Fruit fly (Drosophila melanogaster): ENCODE results near the gene Gr10b.

Gene Gr10b

DNA sequence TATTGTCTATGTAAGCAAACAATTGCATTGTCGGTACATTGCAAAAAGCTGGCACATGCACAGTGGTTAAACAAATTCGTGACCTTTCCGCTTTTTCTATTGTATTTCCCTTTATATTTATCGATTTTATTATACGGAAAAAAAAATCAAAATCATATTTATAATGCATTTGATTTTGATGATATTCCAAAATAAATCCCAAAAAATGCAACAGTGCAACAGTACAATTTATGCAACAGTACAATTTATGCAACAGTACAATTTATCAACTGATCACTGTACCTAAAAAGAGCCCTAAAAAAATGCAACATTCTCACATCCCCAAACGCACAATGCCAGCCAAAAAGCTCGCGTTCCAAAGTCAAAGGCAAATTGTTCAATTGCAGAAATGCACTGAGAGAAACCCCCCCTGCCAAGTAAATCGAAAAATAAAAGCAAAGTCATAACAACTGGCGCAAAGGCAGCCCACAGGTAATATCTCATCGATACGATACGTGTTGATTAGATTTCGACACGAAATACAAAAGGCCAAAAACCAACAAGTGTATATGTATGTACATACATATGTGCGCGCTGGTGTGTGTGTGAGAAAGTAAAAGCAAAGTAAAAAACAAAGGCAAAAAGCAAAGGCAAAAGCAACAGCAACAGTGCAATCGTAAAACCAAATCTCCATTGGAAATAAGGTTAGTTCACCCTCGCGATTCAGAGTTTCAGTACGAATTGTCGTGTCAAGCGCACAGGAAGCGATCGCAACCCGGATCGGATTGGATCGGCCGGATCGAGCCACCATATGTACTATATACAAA lies 29.0 kb upstream of the Gr10b start, which contains the start of gene Sk1 (continued):
- no peak for TF ChIP-seq scrt (GFP tag; optimal IDR thresholded peaks at IDR 0.05)
- TF ChIP-seq pan (optimal IDR thresholded peaks at IDR 0.05), result no peak
- peak in 1 of 2 experiments; percentile 11 for TF ChIP-seq pan (GFP tag; optimal IDR thresholded peaks at IDR 0.05 in 1 of 2, IDR thresholded peaks at IDR 0.05 in 1 of 2)
- no peak for TF ChIP-seq Lpt (GFP tag; optimal IDR thresholded peaks at IDR 0.05)
- no peak for TF ChIP-seq CG3995 (GFP tag; optimal IDR thresholded peaks at IDR 0.05)
- no peak for TF ChIP-seq tll (GFP tag; optimal IDR thresholded peaks at IDR 0.05)
- TF ChIP-seq sqz (GFP tag; optimal IDR thresholded peaks at IDR 0.05), result no peak
- TF ChIP-seq bigmax (GFP tag; optimal IDR thresholded peaks at IDR 0.05), result peak; percentile 64
- no peak for TF ChIP-seq CG6791 (GFP tag; IDR thresholded peaks at IDR 0.05; ENCODE audit: partially characterized antibody)
- no peak for TF ChIP-seq CG16779 (GFP tag; IDR thresholded peaks at IDR 0.05)
- no peak for TF ChIP-seq sr (GFP tag; IDR thresholded peaks at IDR 0.05)
- TF ChIP-seq ci (GFP tag; IDR thresholded peaks at IDR 0.05), result peak; percentile 53; the same call in 1 of the 3 replicates
- TF ChIP-seq mirr (GFP tag; optimal IDR thresholded peaks at IDR 0.05), result peak; percentile 84
- TF ChIP-seq CG11695 (GFP tag; IDR thresholded peaks at IDR 0.05), result 0 out of 3 replicates have a peak, but pooled peaks have one; percentile 18
- TF ChIP-seq salm (tag; optimal IDR thresholded peaks at IDR 0.05), result no peak
- TF ChIP-seq Blimp-1 (GFP tag; optimal IDR thresholded peaks at IDR 0.05), result peak; percentile 29
- TF ChIP-seq Optix (GFP tag; IDR thresholded peaks at IDR 0.05), result no peak
- TF ChIP-seq CG15011 (GFP tag; optimal IDR thresholded peaks at IDR 0.05), result no peak
- TF ChIP-seq dpn (GFP tag; optimal IDR thresholded peaks at IDR 0.05), result peak in 1 of 2 experiments; percentile 3
- TF ChIP-seq lmd (GFP tag; IDR thresholded peaks at IDR 0.05), result no peak
- TF ChIP-seq Usf (GFP tag; optimal IDR thresholded peaks at IDR 0.05), result no peak
- TF ChIP-seq CG13894 (tag; optimal IDR thresholded peaks at IDR 0.05), result peak; percentile 22
- TF ChIP-seq CG8388 (GFP tag; optimal IDR thresholded peaks at IDR 0.05), result no peak
- TF ChIP-seq Sox102F (GFP tag; optimal IDR thresholded peaks at IDR 0.05), result peak; percentile 23
- TF ChIP-seq Myb (GFP tag; optimal IDR thresholded peaks at IDR 0.05), result no peak
- TF ChIP-seq HmgZ (tag; optimal IDR thresholded peaks at IDR 0.05), result peak; percentile 6
- TF ChIP-seq org-1 (GFP tag; optimal IDR thresholded peaks at IDR 0.05), result no peak
- TF ChIP-seq Med (GFP tag), result peak; percentile 75
- no peak for TF ChIP-seq B-H1 (GFP tag; IDR thresholded peaks at IDR 0.05)
- TF ChIP-seq Eip74EF (GFP tag; optimal IDR thresholded peaks at IDR 0.05), result peak in 1 of 2 experiments; percentile 3
- TF ChIP-seq CG34376 (GFP tag; optimal IDR thresholded peaks at IDR 0.05), result peak; percentile 88
- TF ChIP-seq CG2712 (tag; optimal IDR thresholded peaks at IDR 0.05), result no peak
- TF ChIP-seq gem (tag; optimal IDR thresholded peaks at IDR 0.05), result peak; percentile 3
- TF ChIP-seq MBD-R2 (GFP tag; IDR thresholded peaks at IDR 0.05), result no peak
- TF ChIP-seq Meics (GFP tag; optimal IDR thresholded peaks at IDR 0.05), result no peak
- no peak for TF ChIP-seq CG9876 (GFP tag; optimal IDR thresholded peaks at IDR 0.05)
- TF ChIP-seq CG10321 (GFP tag; IDR thresholded peaks at IDR 0.05), result no peak
- no peak for TF ChIP-seq CG8359 (GFP tag; optimal IDR thresholded peaks at IDR 0.05; ENCODE audit: borderline replicate concordance)
- TF ChIP-seq CG11093 (GFP tag; IDR thresholded peaks at IDR 0.05), result no peak
- no peak for TF ChIP-seq stc (GFP tag; IDR thresholded peaks at IDR 0.05)
- peak in 1 of 2 experiments; percentile 31 for TF ChIP-seq Pdp1 (GFP tag; optimal IDR thresholded peaks at IDR 0.05)
- TF ChIP-seq eyg (GFP tag; optimal IDR thresholded peaks at IDR 0.05), result no peak
- TF ChIP-seq sd (tag; optimal IDR thresholded peaks at IDR 0.05), result no peak
- no peak for TF ChIP-seq CG2678 (tag; optimal IDR thresholded peaks at IDR 0.05)
- no peak for TF ChIP-seq tap (tag; optimal IDR thresholded peaks at IDR 0.05)
- no peak for TF ChIP-seq CG8924 (tag; optimal IDR thresholded peaks at IDR 0.05)
- TF ChIP-seq CG17359 (tag; optimal IDR thresholded peaks at IDR 0.05), result no peak
- peak; percentile 17 for TF ChIP-seq CG11504 (tag; optimal IDR thresholded peaks at IDR 0.05)
- no peak for TF ChIP-seq CG4617 (GFP tag; optimal IDR thresholded peaks at IDR 0.05; ENCODE audit: borderline replicate concordance)
